Fruit fly (Drosophila melanogaster) whole organism, embryonic: ENCODE results near the gene Mical.

Experiments used
- Atf6 ChIP-seq: fragments of 200-800 bp; sonication (Bioruptor generic); IDR thresholded peaks from 2 replicates; pipeline ENCODE4 v1.3.6; 2022; ENCODE audit warnings: missing biosample characterization, missing genetic modification characterization
- CG11093 ChIP-seq: fragments of 200-800 bp; sonication (Bioruptor generic); IDR thresholded peaks from 3 replicates; pipeline ENCODE4 v1.3.6; 2022; ENCODE audit warnings: missing biosample characterization, missing genetic modification characterization
- CG11560 ChIP-seq: fragments of 200-800 bp; sonication (Bioruptor generic); IDR thresholded peaks from 3 replicates; pipeline ENCODE4 v1.3.6; 2022; ENCODE audit warnings: missing biosample characterization, missing genetic modification characterization
- CG11696 ChIP-seq: fragments of 200-800 bp; sonication (Bioruptor generic); IDR thresholded peaks from 2 replicates; pipeline ENCODE4 v1.3.6; 2022; ENCODE audit warnings: missing biosample characterization, missing genetic modification characterization
- CG12299 ChIP-seq: fragments of 200-800 bp; sonication (Bioruptor generic); optimal IDR thresholded peaks from 2 replicates; lab custom pipeline; 2018; ENCODE audit warnings: missing biosample characterization, mild to moderate bottlenecking, missing genetic modification characterization
- CG13296 ChIP-seq: fragments of 200-800 bp; sonication (Bioruptor generic); optimal IDR thresholded peaks from 3 replicates; lab custom pipeline; 2018; ENCODE audit warnings: missing biosample characterization, mild to moderate bottlenecking, missing genetic modification characterization
- CG13894 ChIP-seq: fragments of 200-800 bp; sonication (Bioruptor generic); optimal IDR thresholded peaks from 3 replicates; lab custom pipeline; 2018; ENCODE audit warnings: missing biosample characterization, mild to moderate bottlenecking, missing genetic modification characterization, moderate library complexity
- CG14860 ChIP-seq: fragments of 200-800 bp; sonication (Bioruptor generic); IDR thresholded peaks from 3 replicates; pipeline ENCODE4 v1.3.6; 2022; ENCODE audit warnings: missing biosample characterization, missing genetic modification characterization; ENCODE audit not compliant: partially characterized antibody
- CG2712 ChIP-seq: fragments of 200-800 bp; optimal IDR thresholded peaks from 3 replicates; lab custom pipeline; 2019; ENCODE audit warnings: missing biosample characterization, mild to moderate bottlenecking, missing genetic modification characterization, moderate library complexity
- CG30020 ChIP-seq: fragments of 200-800 bp; optimal IDR thresholded peaks from 2 replicates; lab custom pipeline; 2019; ENCODE audit warnings: missing biosample characterization, mild to moderate bottlenecking, missing genetic modification characterization, moderate library complexity
- CG32772 ChIP-seq: fragments of 200-800 bp; sonication (Bioruptor generic); IDR thresholded peaks from 2 replicates; pipeline ENCODE4 v1.3.6; 2022; ENCODE audit warnings: missing biosample characterization, missing genetic modification characterization
- CG3838 ChIP-seq: fragments of 200-800 bp; sonication (Bioruptor generic); optimal IDR thresholded peaks from 3 replicates; lab custom pipeline; 2016; ENCODE audit warnings: missing biosample characterization, missing genetic modification characterization
- CG7928 ChIP-seq: fragments of 200-800 bp; sonication (Bioruptor generic); optimal IDR thresholded peaks from 2 replicates; lab custom pipeline; 2017; ENCODE audit warnings: missing biosample characterization, mild to moderate bottlenecking, missing genetic modification characterization
- CG8359 ChIP-seq: fragments of 200-800 bp; sonication (Bioruptor generic); optimal IDR thresholded peaks from 2 replicates; lab custom pipeline; 2017; ENCODE audit warnings: missing biosample characterization, mild to moderate bottlenecking, missing genetic modification characterization, borderline replicate concordance
- CG8388 ChIP-seq: fragments of 200-800 bp; sonication (Bioruptor generic); optimal IDR thresholded peaks from 2 replicates; lab custom pipeline; 2019; ENCODE audit warnings: missing biosample characterization, mild to moderate bottlenecking, missing genetic modification characterization, moderate library complexity
- Dip3 ChIP-seq: fragments of 200-800 bp; sonication (Bioruptor generic); optimal IDR thresholded peaks from 3 replicates; lab custom pipeline; 2016; ENCODE audit warnings: missing biosample characterization, missing genetic modification characterization
- Hr3 ChIP-seq: fragments of 200-800 bp; sonication (Bioruptor generic); optimal IDR thresholded peaks from 3 replicates; lab custom pipeline; 2016; ENCODE audit warnings: missing biosample characterization, missing genetic modification characterization
- Max ChIP-seq: fragments of 200-800 bp; sonication (Bioruptor generic); optimal IDR thresholded peaks from 2 replicates; lab custom pipeline; 2016; ENCODE audit warnings: missing biosample characterization, mild to moderate bottlenecking, missing genetic modification characterization
- Rfx ChIP-seq: fragments of 200-800 bp; sonication (Bioruptor generic); IDR thresholded peaks from 2 replicates; pipeline ENCODE4 v1.3.6; 2022; ENCODE audit warnings: missing biosample characterization, missing genetic modification characterization
- Scr ChIP-seq: fragments of 200-800 bp; sonication (Bioruptor generic); IDR thresholded peaks from 2 replicates; pipeline ENCODE4 v1.3.6; 2022; ENCODE audit warnings: missing biosample characterization, missing genetic modification characterization; ENCODE audit not compliant: partially characterized antibody
- YL-1 ChIP-seq: fragments of 200-800 bp; sonication (Bioruptor generic); optimal IDR thresholded peaks from 3 replicates; lab custom pipeline; 2017; ENCODE audit warnings: missing biosample characterization, mild to moderate bottlenecking, missing genetic modification characterization
- ap ChIP-seq: fragments of 200-800 bp; sonication (Bioruptor generic); IDR thresholded peaks from 2 replicates; pipeline ENCODE4 v1.3.6; 2022; ENCODE audit warnings: missing biosample characterization, missing genetic modification characterization
- az2 ChIP-seq: fragments of 200-800 bp; sonication (Bioruptor generic); optimal IDR thresholded peaks from 3 replicates; lab custom pipeline; 2016; ENCODE audit warnings: missing biosample characterization, missing genetic modification characterization
- bbx ChIP-seq: fragments of 200-800 bp; sonication (Bioruptor generic); IDR thresholded peaks from 2 replicates; pipeline ENCODE4 v1.3.6; 2022; ENCODE audit warnings: missing biosample characterization, missing genetic modification characterization; ENCODE audit not compliant: partially characterized antibody
- bowl ChIP-seq: fragments of 200-800 bp; sonication (Bioruptor generic); IDR thresholded peaks from 2 replicates; pipeline ENCODE4 v1.3.6; 2022; ENCODE audit warnings: missing biosample characterization, missing genetic modification characterization
- chinmo ChIP-seq: fragments of 200-800 bp; sonication (Bioruptor generic); IDR thresholded peaks from 4 replicates; pipeline ENCODE4 v1.3.6; 2022; ENCODE audit warnings: missing biosample characterization, missing genetic modification characterization; ENCODE audit not compliant: partially characterized antibody
- dan ChIP-seq: fragments of 200-800 bp; sonication (Bioruptor generic); IDR thresholded peaks from 2 replicates; pipeline ENCODE4 v1.3.6; 2022; ENCODE audit warnings: missing biosample characterization, missing genetic modification characterization
- dysf ChIP-seq: fragments of 200-800 bp; sonication (Bioruptor generic); IDR thresholded peaks from 3 replicates; pipeline ENCODE4 v1.3.6; 2022; ENCODE audit warnings: missing biosample characterization, missing genetic modification characterization
- fd64A ChIP-seq: fragments of 200-800 bp; sonication (Bioruptor generic); optimal IDR thresholded peaks from 3 replicates; lab custom pipeline; 2018; ENCODE audit warnings: missing biosample characterization, mild to moderate bottlenecking, missing genetic modification characterization
- gcm2 ChIP-seq: fragments of 200-800 bp; sonication (Bioruptor generic); optimal IDR thresholded peaks from 2 replicates; lab custom pipeline; 2016; ENCODE audit warnings: missing biosample characterization, missing genetic modification characterization
- hkb ChIP-seq, 2 experiments: fragments of 200-800 bp in 1 of 2; fragments of >200 bp in 1 of 2; sonication (Bioruptor generic) in 1 of 2; IDR thresholded peaks in 1 of 2; optimal IDR thresholded peaks in 1 of 2; 2 replicates each; pipeline versions ENCODE4 v1.3.6 to Lab custom; 2017 to 2022; ENCODE audit warnings: missing biosample characterization in 1 of 2, missing genetic modification characterization in 1 of 2
- insv ChIP-seq, 2 experiments: fragments of 200-800 bp; sonication (Bioruptor generic); optimal IDR thresholded peaks; 3 replicates each; lab custom pipeline; 2016 to 2018; ENCODE audit warnings: missing biosample characterization in 2 of 2, missing genetic modification characterization in 2 of 2
- lilli ChIP-seq: fragments of 200-800 bp; sonication (Bioruptor generic); optimal IDR thresholded peaks from 3 replicates; lab custom pipeline; 2016; ENCODE audit warnings: missing biosample characterization, missing genetic modification characterization
- maf-S ChIP-seq: fragments of 200-800 bp; sonication (Bioruptor generic); optimal IDR thresholded peaks from 2 replicates; lab custom pipeline; 2016; ENCODE audit warnings: missing biosample characterization, missing genetic modification characterization
- mam ChIP-seq: fragments of 200-800 bp; sonication (Bioruptor generic); optimal IDR thresholded peaks from 3 replicates; lab custom pipeline; 2016; ENCODE audit warnings: missing biosample characterization, missing genetic modification characterization
- nau ChIP-seq: fragments of 200-800 bp; sonication (Bioruptor generic); optimal IDR thresholded peaks from 3 replicates; lab custom pipeline; 2017; ENCODE audit warnings: missing biosample characterization, mild to moderate bottlenecking, missing genetic modification characterization, missing genetic modification reagents
- pum ChIP-seq: fragments of 200-800 bp; sonication (Bioruptor generic); optimal IDR thresholded peaks from 2 replicates; lab custom pipeline; 2016; ENCODE audit warnings: missing biosample characterization, missing genetic modification characterization
- sd ChIP-seq: fragments of 200-800 bp; sonication (Bioruptor generic); optimal IDR thresholded peaks from 3 replicates; lab custom pipeline; 2018; ENCODE audit warnings: missing biosample characterization, mild to moderate bottlenecking, missing genetic modification characterization, moderate library complexity
- seq ChIP-seq: fragments of 200-800 bp; sonication (Bioruptor generic); IDR thresholded peaks from 2 replicates; pipeline ENCODE4 v1.3.6; 2022; ENCODE audit warnings: missing biosample characterization, missing genetic modification characterization
- shn ChIP-seq: fragments of 200-800 bp; sonication (Bioruptor generic); optimal IDR thresholded peaks from 3 replicates; lab custom pipeline; 2016; ENCODE audit warnings: missing biosample characterization, missing genetic modification characterization
- wor ChIP-seq: fragments of 200-800 bp; sonication (Bioruptor generic); IDR thresholded peaks from 2 replicates; pipeline ENCODE4 v1.3.6; 2022; ENCODE audit warnings: missing biosample characterization, missing genetic modification characterization

Mical gene

DNA sequence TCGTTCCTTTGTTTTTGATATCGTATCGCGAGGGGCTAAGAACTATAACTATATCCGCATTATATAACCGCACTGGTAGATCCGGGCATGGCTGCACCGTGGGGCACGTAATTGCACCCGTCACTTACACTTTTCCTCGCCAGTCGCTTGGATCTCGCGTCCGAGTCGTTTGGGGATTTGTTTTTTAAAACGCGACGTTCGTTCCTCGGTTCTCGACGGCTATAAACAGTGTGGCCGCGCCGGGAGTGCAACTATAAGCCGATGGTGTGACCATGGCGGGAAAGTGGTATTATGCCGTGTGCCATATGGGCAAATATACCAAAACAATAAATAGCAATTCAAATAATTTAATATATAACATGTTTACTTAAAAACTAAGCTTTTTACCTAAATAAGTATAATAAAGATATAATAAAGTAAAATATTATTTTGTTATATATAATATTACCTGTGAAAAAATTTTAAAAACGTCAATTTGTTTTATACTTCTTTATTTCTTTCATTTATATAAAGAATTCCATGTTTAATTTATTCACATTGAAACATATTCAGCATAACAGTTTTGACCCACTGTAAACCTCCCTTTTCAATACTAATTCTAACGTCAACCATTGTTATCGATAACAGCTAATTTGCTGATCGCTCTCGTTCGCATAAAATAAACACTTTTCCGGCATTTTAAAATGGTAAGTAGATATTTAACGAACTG is at the start of gene Mical, which contains the start of gene CG3909 (continued):
- TF ChIP-seq chinmo (GFP tag; lab: Robert Waterston, UW) (peak; percentile 72; the same call in 1 of the 4 replicates), Max (GFP tag; lab: Kevin White, UChicago) (peak; percentile 31), maf-S (GFP tag; lab: Kevin White, UChicago) (peak; percentile 47), dan (no peak), sd (tag; lab: Kevin White, UChicago) (peak; percentile 78), CG11696 (peak; percentile 75), CG13296 (GFP tag; lab: Kevin White, UChicago) (peak; percentile 88), fd64A (GFP tag; lab: Kevin White, UChicago) (peak; percentile 4), bowl (GFP tag; lab: Robert Waterston, UW) (peak; percentile 56; the same call in 1 of the 2 replicates), YL-1 (GFP tag; lab: Kevin White, UChicago) (peak; percentile 53), seq (GFP tag; lab: Robert Waterston, UW) (peak; percentile 83), mam (GFP tag; lab: Kevin White, UChicago) (peak; percentile 65), Hr3 (GFP tag; lab: Kevin White, UChicago) (peak; percentile 84), bbx (GFP tag; lab: Robert Waterston, UW) (peak; percentile 50; the same call in 1 of the 2 replicates), CG13894 (peak; percentile 87), CG3838 (GFP tag; lab: Kevin White, UChicago) (peak; percentile 6), hkb (optimal IDR thresholded peaks at IDR 0.05; lab: Kevin White, UChicago) (no peak), hkb (GFP tag; IDR thresholded peaks at IDR 0.05; lab: Robert Waterston, UW) (peak; percentile 82), CG8388 (GFP tag; lab: Kevin White, UChicago) (peak; percentile 96), nau (peak; percentile 20), shn (GFP tag; lab: Kevin White, UChicago) (no peak), CG30020 (peak; percentile 81), lilli (GFP tag; lab: Kevin White, UChicago) (peak; percentile 66), Rfx (GFP tag; lab: Robert Waterston, UW) (peak; percentile 95), gcm2 (peak; percentile 13), CG7928 (GFP tag; lab: Kevin White, UChicago) (no peak), Atf6 (GFP tag; lab: Robert Waterston, UW) (peak; percentile 76), Dip3 (GFP tag; lab: Kevin White, UChicago) (no peak), az2 (GFP tag; lab: Kevin White, UChicago) (peak; percentile 86), CG12299 (tag; lab: Kevin White, UChicago) (peak; percentile 69), CG32772 (GFP tag; lab: Robert Waterston, UW) (peak; percentile 88), insv (GFP tag; optimal IDR thresholded peaks at IDR 0.05; lab: Kevin White, UChicago) (peak in 1 of 2 experiments; percentile 46), CG2712 (peak; percentile 93), CG14860 (GFP tag; lab: Robert Waterston, UW) (peak; percentile 41; the same call in 2 of the 3 replicates), CG11093 (GFP tag; lab: Robert Waterston, UW) (peak; percentile 69; the same call in 2 of the 3 replicates), CG11560 (tag; lab: Robert Waterston, UW) (peak; percentile 45; the same call in 1 of the 3 replicates), wor (GFP tag; lab: Robert Waterston, UW) (peak; percentile 60; the same call in 1 of the 2 replicates), ap (GFP tag; lab: Robert Waterston, UW) (peak; percentile 85), pum (no peak), dysf (GFP tag; lab: Robert Waterston, UW) (peak; percentile 90), CG8359 (GFP tag; lab: Kevin White, UChicago) (peak; percentile 45), Scr (peak; percentile 54)
